Worm (Caenorhabditis elegans) whole organism, late embryonic: ENCODE data around the gene Y37D8A.29.

ENCODE experiments used
- C08G9.2 ChIP-seq: sonication (generic microtip); optimal IDR thresholded peaks from 2 replicates; lab custom pipeline; 2016; ENCODE audit warnings: mild to moderate bottlenecking, missing genetic modification characterization, moderate library complexity, missing compliant biosample characterization
- Y22D7AL.16 ChIP-seq: sonication (generic microtip); optimal IDR thresholded peaks from 2 replicates; lab custom pipeline; 2016; ENCODE audit warnings: missing genetic modification characterization, missing compliant biosample characterization
- ahr-1 ChIP-seq: sonication (generic microtip); optimal IDR thresholded peaks from 2 replicates; lab custom pipeline; 2016; ENCODE audit warnings: missing genetic modification characterization, missing compliant biosample characterization
- ama-1 ChIP-seq: fragments of 150-350 bp; optimal IDR thresholded peaks from 2 replicates; lab custom pipeline; 2014
- ceh-19 ChIP-seq: fragments of 200-800 bp; sonication (Bioruptor generic); optimal IDR thresholded peaks from 2 replicates; lab custom pipeline; 2018; ENCODE audit warnings: mild to moderate bottlenecking, missing genetic modification characterization, missing compliant biosample characterization
- ceh-2 ChIP-seq: sonication (generic microtip); optimal IDR thresholded peaks from 2 replicates; lab custom pipeline; 2016; ENCODE audit warnings: missing genotype, missing genetic modification characterization, missing compliant biosample characterization
- ceh-30 ChIP-seq: fragments of 150-350 bp; optimal IDR thresholded peaks from 2 replicates; lab custom pipeline; 2014; ENCODE audit warnings: missing biosample characterization, missing genetic modification characterization
- ceh-34 ChIP-seq: sonication (generic microtip); optimal IDR thresholded peaks from 2 replicates; lab custom pipeline; 2016; ENCODE audit warnings: mild to moderate bottlenecking, missing genetic modification characterization, missing compliant biosample characterization
- ceh-45 ChIP-seq: fragments of 200-800 bp; sonication (Bioruptor generic); IDR thresholded peaks from 2 replicates; pipeline ENCODE4 v1.3.6; 2022; ENCODE audit warnings: missing genetic modification reagents, missing genetic modification characterization, missing compliant biosample characterization
- dmd-4 ChIP-seq: sonication (generic microtip); optimal IDR thresholded peaks from 2 replicates; lab custom pipeline; 2016; ENCODE audit warnings: borderline replicate concordance, missing genetic modification characterization, missing compliant biosample characterization
- elt-2 ChIP-seq: sonication (generic microtip); optimal IDR thresholded peaks from 2 replicates; lab custom pipeline; 2016; ENCODE audit warnings: missing genetic modification reagents, missing genetic modification characterization, missing compliant biosample characterization
- ets-4 ChIP-seq: sonication (generic microtip); optimal IDR thresholded peaks from 2 replicates; lab custom pipeline; 2016; ENCODE audit warnings: missing genetic modification characterization, missing compliant biosample characterization
- eyg-1 ChIP-seq: sonication (generic microtip); optimal IDR thresholded peaks from 2 replicates; lab custom pipeline; 2016; ENCODE audit warnings: missing genotype, missing genetic modification characterization, missing compliant biosample characterization
- hlh-13 ChIP-seq: fragments of 200-800 bp; sonication (Bioruptor generic); optimal IDR thresholded peaks from 2 replicates; lab custom pipeline; 2018; ENCODE audit warnings: mild to moderate bottlenecking, missing genetic modification characterization, missing compliant biosample characterization
- hlh-6 ChIP-seq: sonication (generic microtip); optimal IDR thresholded peaks from 2 replicates; lab custom pipeline; 2016; ENCODE audit warnings: missing genotype, missing genetic modification characterization, missing compliant biosample characterization
- hlh-8 ChIP-seq: sonication (generic microtip); optimal IDR thresholded peaks from 2 replicates; lab custom pipeline; 2016; ENCODE audit warnings: missing genotype, missing genetic modification characterization, missing compliant biosample characterization
- mec-3 ChIP-seq: sonication (generic microtip); optimal IDR thresholded peaks from 2 replicates; lab custom pipeline; 2016; ENCODE audit warnings: borderline replicate concordance, missing genetic modification characterization, missing compliant biosample characterization
- nfya-1 ChIP-seq: sonication (generic microtip); optimal IDR thresholded peaks from 2 replicates; lab custom pipeline; 2017; ENCODE audit warnings: missing genetic modification characterization, mild to moderate bottlenecking, missing compliant biosample characterization, antibody characterized with exemption, moderate library complexity
- npax-4 ChIP-seq: sonication (generic microtip); optimal IDR thresholded peaks from 2 replicates; lab custom pipeline; 2016; ENCODE audit warnings: missing genetic modification characterization, missing compliant biosample characterization
- pax-1 ChIP-seq: fragments of 150-350 bp; optimal IDR thresholded peaks from 2 replicates; lab custom pipeline; 2014; ENCODE audit warnings: missing biosample characterization, missing genetic modification characterization
- pros-1 ChIP-seq: fragments of 150-350 bp; optimal IDR thresholded peaks from 2 replicates; lab custom pipeline; 2014; ENCODE audit warnings: missing biosample characterization, missing genetic modification reagents, missing genetic modification characterization
- rnt-1 ChIP-seq: sonication (generic microtip); optimal IDR thresholded peaks from 2 replicates; lab custom pipeline; 2016; ENCODE audit warnings: missing genetic modification characterization, missing compliant biosample characterization
- sdc-2 ChIP-seq: sonication (generic microtip); optimal IDR thresholded peaks from 2 replicates; lab custom pipeline; 2016; ENCODE audit warnings: missing genotype, missing genetic modification characterization, missing compliant biosample characterization
- tbx-2 ChIP-seq: sonication (generic microtip); optimal IDR thresholded peaks from 2 replicates; lab custom pipeline; 2016; ENCODE audit warnings: missing genetic modification characterization, missing compliant biosample characterization
- tbx-7 ChIP-seq: sonication (generic microtip); optimal IDR thresholded peaks from 2 replicates; lab custom pipeline; 2016; ENCODE audit warnings: missing genotype, missing genetic modification characterization, missing compliant biosample characterization
- ttx-3 ChIP-seq: sonication (generic microtip); optimal IDR thresholded peaks from 2 replicates; lab custom pipeline; 2016; ENCODE audit warnings: missing genetic modification reagents, missing genetic modification characterization, missing compliant biosample characterization
- unc-42 ChIP-seq: sonication (generic microtip); optimal IDR thresholded peaks from 2 replicates; lab custom pipeline; 2016; ENCODE audit warnings: missing genotype, missing genetic modification characterization, missing compliant biosample characterization

Y37D8A.29 gene

DNA sequence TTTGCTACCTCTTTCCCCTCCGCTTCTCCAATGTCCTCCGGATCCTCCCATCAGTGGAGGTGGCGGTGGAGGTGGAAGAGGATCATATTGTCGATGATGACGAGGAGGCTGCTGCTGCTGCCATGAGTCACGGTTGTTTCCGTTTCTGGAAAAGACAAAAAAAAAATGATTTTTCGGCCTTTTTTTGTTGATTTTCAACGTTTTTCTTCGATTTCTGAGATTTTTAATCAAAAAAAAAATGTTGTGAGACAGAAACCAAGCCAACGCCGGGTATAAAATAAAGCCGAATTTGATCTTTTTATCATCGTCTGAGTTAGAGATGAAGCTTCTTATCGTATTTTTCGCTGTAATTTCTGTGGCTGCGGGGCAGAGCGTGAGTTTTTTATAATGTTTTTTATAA lies 38.1 kb upstream of the Y37D8A.29 start, which contains the start of gene Y37D8A.19:
TSS of gene Y37D8A.19 (plus strand) at position 301 of the 400 bp plus-strand sequence.
- no peak for TF ChIP-seq tbx-2 (tag; lab: Kevin White, UChicago)
- TF ChIP-seq elt-2: no peak
- no peak for TF ChIP-seq C08G9.2

DNA sequence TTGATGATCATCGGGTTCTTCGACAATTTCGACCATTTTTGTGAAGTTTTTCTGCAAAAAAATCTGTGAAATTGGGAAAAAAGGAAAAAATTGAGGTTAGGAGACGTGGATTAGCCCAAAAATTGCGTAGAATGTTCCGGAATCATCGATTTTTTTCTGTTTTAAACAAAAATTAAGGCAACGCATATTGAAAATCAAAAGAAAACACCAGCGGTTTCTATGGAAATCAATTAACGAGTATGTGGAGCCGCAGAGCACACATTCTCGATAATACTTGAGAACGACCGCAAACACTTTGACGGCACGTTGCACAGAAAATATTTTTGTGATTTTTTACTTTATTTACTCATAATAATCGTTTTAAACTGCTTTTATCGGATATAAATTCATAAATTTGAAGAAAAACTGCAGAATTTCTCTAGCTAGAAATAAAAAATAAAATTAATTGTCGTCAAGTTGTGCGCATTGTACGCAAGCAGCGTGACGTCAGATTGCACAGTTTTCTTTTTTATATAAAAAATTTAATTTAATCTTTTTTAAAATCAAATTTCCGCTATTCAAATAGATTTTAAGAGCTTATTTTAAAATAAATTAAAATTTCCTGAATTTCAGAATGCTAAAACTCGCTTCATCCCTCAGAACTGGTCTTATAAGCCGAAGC lies 34.6 kb upstream of the Y37D8A.29 start, which contains the start of the genes npp-25 and mrps-10:
TSS of gene npp-25 (minus strand) at position 51 of the 661 bp plus-strand sequence.
TSS of gene mrps-10 (plus strand) at position 611 of the 661 bp plus-strand sequence.
- TF ChIP-seq npax-4 (tag; lab: Kevin White, UChicago) (no peak), elt-2 (peak; percentile 8), ama-1 (lab: Kevin White, UChicago) (no peak), unc-42 (tag; lab: Kevin White, UChicago) (peak; percentile 61), pax-1 (tag; lab: Kevin White, UChicago) (peak; percentile 6)

DNA sequence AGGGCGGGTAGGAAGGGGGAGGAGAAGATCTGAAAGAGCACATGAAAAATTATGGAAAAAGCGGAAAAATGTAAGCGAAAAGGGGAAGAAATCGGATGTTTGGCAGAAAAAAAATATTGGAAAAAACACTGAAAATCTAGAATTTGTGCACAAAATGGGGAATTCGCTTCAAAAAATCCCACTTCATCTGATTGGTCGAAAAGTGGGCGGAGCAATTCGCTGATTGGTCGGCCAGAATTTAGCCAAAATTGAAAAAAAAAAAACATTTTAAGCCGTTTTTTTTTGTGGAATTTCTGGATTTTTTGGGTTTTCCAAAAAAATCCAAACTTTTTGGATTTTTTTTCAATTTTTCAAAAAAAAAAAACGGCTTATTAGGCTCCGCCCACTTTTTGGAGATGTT lies 29.3 kb upstream of the Y37D8A.29 start:
- no peak for TF ChIP-seq ceh-45 (GFP tag; lab: Robert Waterston, UW)
- TF ChIP-seq ttx-3 (tag; lab: Kevin White, UChicago): no peak
- no peak for TF ChIP-seq ahr-1
- no peak for TF ChIP-seq hlh-8 (tag; lab: Kevin White, UChicago)
- TF ChIP-seq nfya-1 (tag; lab: Kevin White, UChicago): peak; percentile 85

DNA sequence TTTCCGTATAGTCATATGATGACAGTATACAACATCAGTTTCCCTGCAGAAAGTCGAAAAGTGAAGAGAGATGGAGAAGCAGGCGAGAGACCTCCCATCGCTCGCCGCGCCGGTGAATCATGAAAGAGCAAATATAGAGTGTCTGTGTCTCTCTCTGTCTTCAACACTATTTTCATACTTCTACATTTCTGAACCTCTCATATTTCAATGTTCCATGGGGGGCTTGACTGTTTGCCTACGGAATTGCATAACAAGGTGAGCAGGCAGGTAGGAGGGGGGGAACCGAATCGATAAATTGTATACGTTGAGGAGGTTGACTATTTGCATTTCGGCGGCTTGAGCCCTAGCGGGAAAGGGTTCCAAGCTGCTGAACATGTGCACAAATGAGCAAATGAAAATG lies 28.4 kb upstream of the Y37D8A.29 start:
- peak; percentile 54 for TF ChIP-seq ceh-19 (GFP tag; lab: Kevin White, UChicago)
- TF ChIP-seq nfya-1 (tag; lab: Kevin White, UChicago): peak; percentile 49
- TF ChIP-seq ceh-2 (tag; lab: Kevin White, UChicago): peak; percentile 53
- TF ChIP-seq ceh-34 (tag; lab: Kevin White, UChicago): peak; percentile 75
- no peak for TF ChIP-seq mec-3 (tag; lab: Kevin White, UChicago)
- peak; percentile 40 for TF ChIP-seq tbx-2 (tag; lab: Kevin White, UChicago)
- peak; percentile 77 for TF ChIP-seq pax-1 (tag; lab: Kevin White, UChicago)
- TF ChIP-seq eyg-1 (tag; lab: Kevin White, UChicago): no peak
- TF ChIP-seq ets-4 (tag; lab: Kevin White, UChicago): peak; percentile 8
- TF ChIP-seq tbx-7: no peak
- TF ChIP-seq pros-1: no peak

DNA sequence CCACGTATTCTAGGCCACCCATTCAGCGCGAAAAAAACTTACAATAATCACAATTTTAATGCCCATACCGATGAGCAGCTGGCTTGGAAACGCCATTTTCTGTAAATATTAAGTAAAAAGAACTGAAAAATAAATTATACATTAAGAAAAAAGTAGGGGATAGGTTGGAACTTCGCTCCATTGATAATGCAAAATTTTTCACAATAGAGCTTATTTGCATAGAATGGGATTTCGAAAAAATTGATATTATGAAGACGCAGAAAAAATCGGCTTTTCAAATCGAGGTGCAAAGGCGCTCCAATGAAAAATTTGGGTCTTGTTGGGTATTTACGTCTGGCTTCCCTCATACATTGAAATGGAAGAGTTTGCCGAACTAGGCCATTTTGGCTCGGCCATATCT lies 27.1 kb upstream of the Y37D8A.29 start, which contains the start of gene Y37D8A.16:
TSS of gene Y37D8A.16 (minus strand) at position 101 of the 400 bp plus-strand sequence.
- no peak for TF ChIP-seq dmd-4 (tag; lab: Kevin White, UChicago)
- TF ChIP-seq ceh-19 (GFP tag; lab: Kevin White, UChicago): no peak
- TF ChIP-seq hlh-6 (tag; lab: Kevin White, UChicago): no peak
- TF ChIP-seq Y22D7AL.16 (tag; lab: Kevin White, UChicago): no peak
- no peak for TF ChIP-seq hlh-8 (tag; lab: Kevin White, UChicago)
- no peak for TF ChIP-seq sdc-2 (tag; lab: Kevin White, UChicago)
- no peak for TF ChIP-seq rnt-1 (tag; lab: Kevin White, UChicago)
- TF ChIP-seq, all 69 proteins: peak for 0

DNA sequence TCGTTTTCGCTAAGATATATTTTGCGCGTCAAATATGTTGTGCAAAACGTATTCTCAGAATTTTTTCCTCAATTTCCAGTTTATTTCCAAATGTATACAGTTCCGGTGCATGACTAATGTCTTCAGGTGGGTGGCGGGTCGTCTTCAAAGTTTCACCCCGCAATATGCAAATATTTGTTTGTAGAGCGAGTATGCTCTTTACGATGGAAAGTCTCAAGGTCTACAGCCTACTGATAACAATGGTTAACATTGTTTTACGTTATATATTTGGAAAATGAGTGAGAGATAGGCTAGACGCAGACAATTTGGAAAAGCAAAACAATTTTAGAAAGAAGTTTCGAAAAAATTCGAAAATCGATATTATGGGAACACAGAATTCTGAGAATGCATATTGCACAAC lies 26.4 kb upstream of the Y37D8A.29 start:
- TF ChIP-seq eyg-1 (tag; lab: Kevin White, UChicago) (no peak), ceh-30 (tag; lab: Kevin White, UChicago) (no peak), npax-4 (tag; lab: Kevin White, UChicago) (no peak), hlh-13 (GFP tag; lab: Kevin White, UChicago) (no peak)

DNA sequence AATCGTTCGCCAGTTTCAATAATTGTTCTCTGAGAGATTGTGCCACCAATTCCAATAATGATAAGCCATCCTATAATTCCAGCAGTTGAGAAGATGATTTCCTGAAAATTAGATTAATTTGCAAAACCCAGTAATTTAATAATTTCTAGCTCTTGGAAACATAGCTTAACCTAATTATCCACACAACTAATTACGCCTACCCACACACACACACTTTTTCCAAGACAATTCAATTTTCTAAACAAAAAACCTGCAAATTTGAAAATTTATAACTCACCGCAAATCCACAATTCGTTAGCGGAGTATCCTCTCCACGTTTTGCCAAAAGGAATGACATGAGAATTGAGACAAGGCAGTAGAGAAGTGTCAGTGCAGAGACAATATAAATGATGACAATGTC lies 25.0 kb upstream of the Y37D8A.29 start:
- TF ChIP-seq pax-1 (tag; lab: Kevin White, UChicago) (no peak), unc-42 (tag; lab: Kevin White, UChicago) (peak; percentile 63)
